Worm (Caenorhabditis elegans) whole organism, L1 larva: ENCODE data around the gene nhr-170.

Experiments used
- C16A3.4 ChIP-seq: fragments of 150-350 bp; optimal IDR thresholded peaks from 2 replicates; lab custom pipeline; 2014; ENCODE audit warnings: missing biosample characterization, missing genetic modification characterization
- F16B12.6 ChIP-seq: fragments of 150-350 bp; optimal IDR thresholded peaks from 2 replicates; lab custom pipeline; 2014; ENCODE audit warnings: missing biosample characterization, missing genetic modification characterization
- Y116A8C.19 ChIP-seq: sonication (generic microtip); optimal IDR thresholded peaks from 2 replicates; lab custom pipeline; 2016; ENCODE audit warnings: missing compliant biosample characterization, missing genetic modification characterization, borderline replicate concordance
- aly-2 ChIP-seq: fragments of 150-350 bp; optimal IDR thresholded peaks from 2 replicates; lab custom pipeline; 2014; ENCODE audit warnings: missing biosample characterization, missing genetic modification characterization
- ceh-63 ChIP-seq: fragments of 200-800 bp; sonication (Bioruptor generic); optimal IDR thresholded peaks from 2 replicates; lab custom pipeline; 2018; ENCODE audit warnings: mild to moderate bottlenecking, missing genetic modification characterization, missing compliant biosample characterization
- ceh-82 ChIP-seq, 3 experiments: fragments of 150-350 bp in 1 of 3; sonication (generic microtip) in 2 of 3; optimal IDR thresholded peaks; 2 replicates each; lab custom pipeline; 2014 to 2017; ENCODE audit warnings: missing biosample characterization in 3 of 3, missing genetic modification characterization in 3 of 3
- ces-1 ChIP-seq: fragments of 150-350 bp; optimal IDR thresholded peaks from 2 replicates; lab custom pipeline; 2014; ENCODE audit warnings: missing biosample characterization, missing genetic modification reagents, missing genetic modification characterization
- efl-3 ChIP-seq: fragments of 200-800 bp; sonication (Bioruptor generic); optimal IDR thresholded peaks from 2 replicates; lab custom pipeline; 2018; ENCODE audit warnings: mild to moderate bottlenecking, missing genetic modification characterization, missing compliant biosample characterization
- elt-2 ChIP-seq: sonication (generic microtip); optimal IDR thresholded peaks from 2 replicates; lab custom pipeline; 2016; ENCODE audit warnings: missing genetic modification characterization, mild to moderate bottlenecking, inconsistent platforms, missing compliant biosample characterization, missing genetic modification reagents
- hpl-2 ChIP-seq: fragments of 150-350 bp; optimal IDR thresholded peaks from 2 replicates; lab custom pipeline; 2014; ENCODE audit warnings: missing biosample characterization, missing genetic modification reagents, missing genetic modification characterization
- lin-14 ChIP-seq: fragments of 200-800 bp; sonication (Bioruptor generic); optimal IDR thresholded peaks from 2 replicates; lab custom pipeline; 2018; ENCODE audit warnings: mild to moderate bottlenecking, missing genetic modification characterization, moderate library complexity, missing compliant biosample characterization
- lin-15B ChIP-seq: fragments of 150-350 bp; sonication (generic microtip); optimal IDR thresholded peaks from 3 replicates; lab custom pipeline; 2014; ENCODE audit warnings: missing biosample characterization, missing genetic modification characterization
- lin-35 ChIP-seq, 2 experiments: fragments of 150-350 bp; optimal IDR thresholded peaks; 2 replicates each; lab custom pipeline; 2014; ENCODE audit warnings: missing biosample characterization in 2 of 2, missing genetic modification characterization in 2 of 2, missing genetic modification reagents in 2 of 2
- lin-39 ChIP-seq: fragments of 150-350 bp; optimal IDR thresholded peaks from 2 replicates; lab custom pipeline; 2014; ENCODE audit warnings: missing biosample characterization, missing genetic modification reagents, missing genetic modification characterization
- lsy-2 ChIP-seq, 2 experiments: fragments of 150-350 bp; optimal IDR thresholded peaks; 2 replicates each; lab custom pipeline; 2014; ENCODE audit warnings: missing biosample characterization in 2 of 2, missing genetic modification characterization in 2 of 2
- mab-9 ChIP-seq: fragments of 200-800 bp; sonication (Bioruptor generic); IDR thresholded peaks from 2 replicates; pipeline ENCODE4 v1.3.6; 2022; ENCODE audit warnings: missing genetic modification reagents, missing genetic modification characterization, missing compliant biosample characterization
- mdl-1 ChIP-seq, 2 experiments: fragments of 150-350 bp; optimal IDR thresholded peaks; 2 replicates each; lab custom pipeline; 2014 to 2017; ENCODE audit warnings: missing biosample characterization in 2 of 2, missing genetic modification characterization in 2 of 2, inconsistent platforms in 1 of 2
- nhr-11 ChIP-seq: fragments of 150-350 bp; optimal IDR thresholded peaks from 2 replicates; lab custom pipeline; 2014; ENCODE audit warnings: missing biosample characterization, missing genetic modification characterization
- nhr-28 ChIP-seq: fragments of 150-350 bp; optimal IDR thresholded peaks from 2 replicates; lab custom pipeline; 2014; ENCODE audit warnings: missing biosample characterization, missing genetic modification characterization
- nhr-76 ChIP-seq: sonication (generic microtip); optimal IDR thresholded peaks from 2 replicates; lab custom pipeline; 2017; ENCODE audit warnings: missing biosample characterization, missing genetic modification characterization
- nhr-77 ChIP-seq: fragments of 150-350 bp; optimal IDR thresholded peaks from 2 replicates; lab custom pipeline; 2014; ENCODE audit warnings: missing biosample characterization, missing genetic modification characterization
- nhr-84 ChIP-seq: sonication (generic microtip); optimal IDR thresholded peaks from 2 replicates; lab custom pipeline; 2017; ENCODE audit warnings: missing biosample characterization, missing genetic modification characterization
- nhr-85 ChIP-seq: sonication (generic microtip); peaks from one replicate; lab custom pipeline; 2016; ENCODE audit warnings: missing genetic modification characterization, inconsistent platforms, missing compliant biosample characterization
- nhr-90 ChIP-seq: sonication (generic microtip); optimal IDR thresholded peaks from 2 replicates; lab custom pipeline; 2016; ENCODE audit warnings: mild to moderate bottlenecking, missing genetic modification characterization, missing compliant biosample characterization; ENCODE audit not compliant: poor library complexity
- rnt-1 ChIP-seq: sonication (generic microtip); optimal IDR thresholded peaks from 2 replicates; lab custom pipeline; 2016; ENCODE audit warnings: mild to moderate bottlenecking, missing genetic modification characterization, moderate library complexity, missing compliant biosample characterization
- snu-23 ChIP-seq: sonication (generic microtip); optimal IDR thresholded peaks from 2 replicates; lab custom pipeline; 2016; ENCODE audit warnings: missing genetic modification characterization, missing compliant biosample characterization
- sox-4 ChIP-seq: sonication (generic microtip); optimal IDR thresholded peaks from 2 replicates; lab custom pipeline; 2016; ENCODE audit warnings: missing genetic modification characterization, missing compliant biosample characterization
- swsn-7 ChIP-seq: sonication (generic microtip); optimal IDR thresholded peaks from 2 replicates; lab custom pipeline; 2016; ENCODE audit warnings: missing genetic modification characterization, missing compliant biosample characterization
- tbx-2 ChIP-seq: sonication (generic microtip); optimal IDR thresholded peaks from 2 replicates; lab custom pipeline; 2016; ENCODE audit warnings: missing genetic modification characterization, missing compliant biosample characterization
- unc-86 ChIP-seq: sonication (generic microtip); optimal IDR thresholded peaks from 2 replicates; lab custom pipeline; 2016; ENCODE audit warnings: missing genetic modification characterization, missing compliant biosample characterization

nhr-170 gene

DNA sequence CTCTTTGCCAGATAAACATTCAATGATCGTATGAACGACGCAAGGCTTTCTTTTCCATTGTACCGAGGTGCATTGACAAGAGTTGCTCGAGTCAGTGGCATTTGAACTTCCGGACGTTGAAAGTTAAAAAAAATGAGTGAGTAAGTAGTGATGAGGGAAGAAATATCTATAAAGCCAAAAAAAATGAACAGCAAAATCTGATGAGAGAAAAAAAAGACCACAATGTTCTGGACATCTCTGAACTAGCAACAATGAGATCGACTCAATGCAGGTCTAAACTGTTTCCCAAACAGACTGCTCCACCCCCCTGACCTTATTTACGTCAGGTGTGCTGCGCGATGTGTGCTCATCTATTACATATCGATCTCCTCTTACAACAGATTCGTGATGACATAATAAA lies 50.2 kb downstream of the nhr-170 start, which contains the start of the genes F11D11.21 and F11D11.12:
F11D11.21 (minus strand) TSS at position 101 of the 400 bp plus-strand sequence.
F11D11.12 (minus strand) TSS at position 238 of the 400 bp plus-strand sequence.
- no peak for TF ChIP-seq lin-39 (tag; lab: Kevin White, UChicago)
- no peak for TF ChIP-seq ces-1
- TF ChIP-seq C16A3.4 (tag; lab: Kevin White, UChicago) = no peak
- no peak for TF ChIP-seq aly-2 (tag; lab: Kevin White, UChicago)
- TF ChIP-seq mdl-1 (tag; optimal IDR thresholded peaks at IDR 0.05; lab: Kevin White, UChicago) = no peak
- TF ChIP-seq nhr-28 (tag; lab: Kevin White, UChicago) = no peak
- TF ChIP-seq tbx-2 = no peak
- no peak for TF ChIP-seq ceh-63 (GFP tag; lab: Kevin White, UChicago)
- no peak for TF ChIP-seq efl-3
- TF ChIP-seq F16B12.6 = no peak
- no peak for TF ChIP-seq rnt-1
- TF ChIP-seq hpl-2 (GFP tag; lab: Kevin White, UChicago) = no peak
- TF ChIP-seq ceh-82 (tag; optimal IDR thresholded peaks at IDR 0.05; lab: Kevin White, UChicago) = no peak
- TF ChIP-seq nhr-90 (tag; lab: Kevin White, UChicago) = no peak
- TF ChIP-seq nhr-84 = no peak

DNA sequence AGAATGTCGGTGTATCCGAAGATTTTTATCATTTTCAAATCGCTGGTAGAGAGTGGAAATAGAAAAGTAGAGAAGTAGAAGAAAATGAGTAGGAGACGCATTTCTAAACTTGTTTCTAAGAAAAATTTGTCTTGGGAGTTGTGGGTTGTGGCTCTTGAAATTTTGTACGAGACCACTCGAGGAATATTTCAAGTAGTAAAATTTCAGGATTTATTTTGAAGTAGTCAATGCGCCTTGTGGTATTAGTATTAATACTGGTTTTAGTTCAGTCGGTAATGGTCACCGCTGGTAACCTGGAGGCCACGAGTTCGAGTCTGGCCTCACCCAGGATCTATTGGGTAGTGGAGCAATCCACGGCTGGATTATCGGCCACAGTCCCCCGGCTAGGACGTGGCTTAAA lies 51.9 kb downstream of the nhr-170 start, which contains the start of gene clec-252:
clec-252 (minus strand) TSS at position 101 of the 400 bp plus-strand sequence.
- TF ChIP-seq lin-35 (GFP tag; optimal IDR thresholded peaks at IDR 0.05; lab: Kevin White, UChicago) (no peak), mab-9 (GFP tag; lab: Robert Waterston, UW) (no peak), Y116A8C.19 (tag; lab: Kevin White, UChicago) (no peak), sox-4 (tag; lab: Kevin White, UChicago) (no peak), nhr-76 (tag; lab: Kevin White, UChicago) (no peak), lin-15B (tag; lab: Kevin White, UChicago) (no peak), nhr-85 (tag; lab: Kevin White, UChicago) (no peak), nhr-11 (tag; lab: Kevin White, UChicago) (no peak), lin-14 (no peak), nhr-77 (tag; lab: Kevin White, UChicago) (no peak), unc-86 (no peak), lsy-2 (tag; optimal IDR thresholded peaks at IDR 0.05; lab: Kevin White, UChicago) (no peak)

DNA sequence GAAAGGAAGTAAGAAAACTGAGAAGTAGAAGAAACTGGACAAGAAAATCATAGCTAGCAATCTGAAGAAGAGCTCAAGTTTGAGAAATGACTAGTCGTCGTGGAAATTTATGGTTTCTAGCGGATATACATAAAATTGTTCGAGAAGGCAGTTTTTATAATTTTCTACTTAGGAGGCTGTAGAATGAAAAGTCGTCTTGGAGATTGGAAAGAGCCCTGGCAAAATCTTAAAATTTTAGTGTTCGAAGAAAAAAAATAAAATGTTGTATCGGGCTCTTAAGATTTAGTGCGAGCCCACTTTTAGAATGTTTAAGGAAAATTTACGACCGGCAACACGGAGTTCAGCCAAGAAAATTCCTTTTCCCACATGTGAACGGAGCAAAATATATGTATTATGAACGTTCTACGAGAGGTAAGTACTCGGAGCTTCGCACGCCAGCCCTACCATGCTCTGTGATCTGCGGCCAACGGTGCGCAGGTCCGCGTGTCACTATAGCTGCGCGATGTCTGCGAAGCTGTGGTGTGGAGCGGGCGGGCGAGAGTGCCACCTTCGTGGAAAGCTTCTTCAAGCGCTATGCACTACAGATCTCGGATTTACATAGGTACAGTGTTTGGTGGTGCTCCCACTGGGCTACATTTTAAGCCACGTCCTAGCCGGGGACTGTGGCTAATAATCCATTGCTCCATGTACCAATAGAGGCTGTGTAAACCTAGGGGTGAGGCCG lies 53.5 kb downstream of the nhr-170 start, which contains the start of gene clec-251:
clec-251 (minus strand) TSS at position 51 of the 724 bp plus-strand sequence.
- TF ChIP-seq snu-23 (GFP tag; lab: Kevin White, UChicago) (no peak), swsn-7 (no peak), nhr-85 (tag; lab: Kevin White, UChicago) (no peak), lin-39 (tag; lab: Kevin White, UChicago) (no peak), nhr-28 (tag; lab: Kevin White, UChicago) (no peak), unc-86 (no peak), lin-14 (no peak), nhr-77 (tag; lab: Kevin White, UChicago) (no peak), elt-2 (no peak)
